Fruit fly (Drosophila melanogaster) whole organism, embryonic: ENCODE data around the gene CG33172.

Experiments used
- Atf3 ChIP-seq: fragments of 200-800 bp; sonication (Bioruptor generic); optimal IDR thresholded peaks from 3 replicates; lab custom pipeline; 2016; ENCODE audit warnings: missing biosample characterization, missing genetic modification characterization
- CG10209 ChIP-seq: fragments of 200-800 bp; sonication (Bioruptor generic); optimal IDR thresholded peaks from 3 replicates; lab custom pipeline; 2017; ENCODE audit warnings: missing biosample characterization, mild to moderate bottlenecking, missing genetic modification characterization, missing genetic modification reagents
- CG1024 ChIP-seq: fragments of 200-800 bp; sonication (Bioruptor generic); IDR thresholded peaks from 2 replicates; pipeline ENCODE4 v1.3.6; 2022; ENCODE audit warnings: missing biosample characterization, missing genetic modification characterization
- CG14860 ChIP-seq: fragments of 200-800 bp; sonication (Bioruptor generic); IDR thresholded peaks from 3 replicates; pipeline ENCODE4 v1.3.6; 2022; ENCODE audit warnings: missing biosample characterization, missing genetic modification characterization; ENCODE audit not compliant: partially characterized antibody
- CG16779 ChIP-seq: fragments of 200-800 bp; sonication (Bioruptor generic); IDR thresholded peaks from 2 replicates; pipeline ENCODE4 v1.3.6; 2022; ENCODE audit warnings: missing biosample characterization, missing genetic modification characterization
- CG17186 ChIP-seq: fragments of 200-800 bp; sonication (Bioruptor generic); optimal IDR thresholded peaks from 3 replicates; lab custom pipeline; 2017; ENCODE audit warnings: missing biosample characterization, missing genetic modification reagents, missing genetic modification characterization
- CG2116 ChIP-seq: fragments of 200-800 bp; sonication (Bioruptor generic); optimal IDR thresholded peaks from 3 replicates; lab custom pipeline; 2018; ENCODE audit warnings: missing biosample characterization, mild to moderate bottlenecking, missing genetic modification characterization
- CG30020 ChIP-seq: fragments of 200-800 bp; optimal IDR thresholded peaks from 2 replicates; lab custom pipeline; 2019; ENCODE audit warnings: missing biosample characterization, mild to moderate bottlenecking, missing genetic modification characterization, moderate library complexity
- CG3163 ChIP-seq: fragments of 200-800 bp; sonication (Bioruptor generic); optimal IDR thresholded peaks from 3 replicates; lab custom pipeline; 2016; ENCODE audit warnings: missing biosample characterization, missing genetic modification characterization
- CG7357 ChIP-seq: fragments of 200-800 bp; sonication (Bioruptor generic); IDR thresholded peaks from 3 replicates; pipeline ENCODE4 v1.3.6; 2022; ENCODE audit warnings: missing biosample characterization, missing genetic modification characterization
- CG7963 ChIP-seq: fragments of 200-800 bp; sonication (Bioruptor generic); IDR thresholded peaks from 3 replicates; pipeline ENCODE4 v1.3.6; 2022; ENCODE audit warnings: missing biosample characterization, missing genetic modification characterization; ENCODE audit not compliant: partially characterized antibody
- CG9727 ChIP-seq: fragments of 200-800 bp; sonication (Bioruptor generic); optimal IDR thresholded peaks from 3 replicates; lab custom pipeline; 2017; ENCODE audit warnings: missing biosample characterization, mild to moderate bottlenecking, missing genetic modification characterization
- CG9797 ChIP-seq: fragments of 200-800 bp; sonication (Bioruptor generic); optimal IDR thresholded peaks from 3 replicates; lab custom pipeline; 2018; ENCODE audit warnings: missing biosample characterization, mild to moderate bottlenecking, missing genetic modification characterization
- CrebB ChIP-seq: fragments of 200-800 bp; sonication (Bioruptor generic); optimal IDR thresholded peaks from 3 replicates; lab custom pipeline; 2018; ENCODE audit warnings: missing biosample characterization, mild to moderate bottlenecking, missing genetic modification characterization
- Dp ChIP-seq: fragments of 200-800 bp; sonication (Bioruptor generic); optimal IDR thresholded peaks from 2 replicates; lab custom pipeline; 2018; ENCODE audit warnings: missing biosample characterization, mild to moderate bottlenecking, missing genetic modification characterization, moderate library complexity
- Dref ChIP-seq: fragments of 200-800 bp; sonication (Bioruptor generic); IDR thresholded peaks from 2 replicates; pipeline ENCODE4 v1.3.6; 2022; ENCODE audit warnings: missing biosample characterization, missing genetic modification characterization
- E2f2 ChIP-seq: fragments of 200-800 bp; sonication (Bioruptor generic); IDR thresholded peaks from 2 replicates; pipeline ENCODE4 v1.3.6; 2022; ENCODE audit warnings: missing biosample characterization, missing genetic modification characterization
- Hr3 ChIP-seq: fragments of 200-800 bp; sonication (Bioruptor generic); optimal IDR thresholded peaks from 3 replicates; lab custom pipeline; 2016; ENCODE audit warnings: missing biosample characterization, missing genetic modification characterization
- MESR4 ChIP-seq: fragments of 200-800 bp; sonication (Bioruptor generic); optimal IDR thresholded peaks from 2 replicates; lab custom pipeline; 2018; ENCODE audit warnings: missing biosample characterization, mild to moderate bottlenecking, missing genetic modification characterization, moderate library complexity
- Mrtf ChIP-seq: fragments of 200-800 bp; sonication (Bioruptor generic); IDR thresholded peaks from 3 replicates; pipeline ENCODE4 v1.3.6; 2022; ENCODE audit warnings: missing biosample characterization, missing genetic modification characterization
- Scr ChIP-seq: fragments of 200-800 bp; sonication (Bioruptor generic); IDR thresholded peaks from 2 replicates; pipeline ENCODE4 v1.3.6; 2022; ENCODE audit warnings: missing biosample characterization, missing genetic modification characterization; ENCODE audit not compliant: partially characterized antibody
- Sry-δ ChIP-seq: fragments of 200-800 bp; sonication (Bioruptor generic); optimal IDR thresholded peaks from 2 replicates; lab custom pipeline; 2016; ENCODE audit warnings: missing biosample characterization, missing genetic modification characterization
- YL-1 ChIP-seq: fragments of 200-800 bp; sonication (Bioruptor generic); optimal IDR thresholded peaks from 3 replicates; lab custom pipeline; 2017; ENCODE audit warnings: missing biosample characterization, mild to moderate bottlenecking, missing genetic modification characterization
- bbx ChIP-seq: fragments of 200-800 bp; sonication (Bioruptor generic); IDR thresholded peaks from 2 replicates; pipeline ENCODE4 v1.3.6; 2022; ENCODE audit warnings: missing biosample characterization, missing genetic modification characterization; ENCODE audit not compliant: partially characterized antibody
- btn ChIP-seq: fragments of 200-800 bp; sonication (Bioruptor generic); optimal IDR thresholded peaks from 2 replicates; lab custom pipeline; 2016; ENCODE audit warnings: missing biosample characterization, missing genetic modification characterization
- disco-r ChIP-seq: fragments of 200-800 bp; sonication (Bioruptor generic); optimal IDR thresholded peaks from 2 replicates; lab custom pipeline; 2016; ENCODE audit warnings: missing biosample characterization, missing genetic modification characterization
- eyg ChIP-seq: fragments of 200-800 bp; sonication (Bioruptor generic); optimal IDR thresholded peaks from 3 replicates; lab custom pipeline; 2016; ENCODE audit warnings: missing biosample characterization, missing genetic modification characterization
- fd96Cb ChIP-seq: fragments of 200-800 bp; sonication (Bioruptor generic); optimal IDR thresholded peaks from 2 replicates; lab custom pipeline; 2018; ENCODE audit warnings: missing biosample characterization, mild to moderate bottlenecking, missing genetic modification characterization, moderate library complexity
- gem ChIP-seq: fragments of 200-800 bp; sonication (Bioruptor generic); optimal IDR thresholded peaks from 2 replicates; lab custom pipeline; 2019; ENCODE audit warnings: missing biosample characterization, mild to moderate bottlenecking, missing genetic modification characterization, moderate library complexity
- gfzf ChIP-seq: fragments of 200-800 bp; sonication (Bioruptor generic); optimal IDR thresholded peaks from 2 replicates; lab custom pipeline; 2016; ENCODE audit warnings: missing biosample characterization, mild to moderate bottlenecking, missing genetic modification characterization, moderate library complexity
- hb ChIP-seq: fragments of 200-800 bp; sonication (Bioruptor generic); IDR thresholded peaks from 3 replicates; pipeline ENCODE4 v1.3.6; 2022; ENCODE audit warnings: missing biosample characterization, missing genetic modification characterization; ENCODE audit not compliant: partially characterized antibody
- knrl ChIP-seq: fragments of 200-800 bp; sonication (Bioruptor generic); IDR thresholded peaks from 3 replicates; pipeline ENCODE4 v1.3.6; 2022; ENCODE audit warnings: missing biosample characterization, missing genetic modification characterization; ENCODE audit not compliant: partially characterized antibody
- nerfin-2 ChIP-seq: fragments of 200-800 bp; sonication (Bioruptor generic); IDR thresholded peaks from 2 replicates; pipeline ENCODE4 v1.3.6; 2022; ENCODE audit warnings: missing biosample characterization, missing genetic modification characterization; ENCODE audit not compliant: partially characterized antibody
- pfk ChIP-seq: fragments of 200-800 bp; sonication (Bioruptor generic); optimal IDR thresholded peaks from 2 replicates; lab custom pipeline; 2018; ENCODE audit warnings: missing biosample characterization, mild to moderate bottlenecking, missing genetic modification characterization, moderate library complexity
- pho ChIP-seq: fragments of 200-800 bp; sonication (Bioruptor generic); optimal IDR thresholded peaks from 2 replicates; lab custom pipeline; 2016; ENCODE audit warnings: missing biosample characterization, missing genetic modification characterization
- pnt ChIP-seq: fragments of 200-800 bp; sonication (Bioruptor generic); optimal IDR thresholded peaks from 3 replicates; lab custom pipeline; 2016; ENCODE audit warnings: missing biosample characterization, missing genetic modification characterization
- pum ChIP-seq: fragments of 200-800 bp; sonication (Bioruptor generic); optimal IDR thresholded peaks from 2 replicates; lab custom pipeline; 2016; ENCODE audit warnings: missing biosample characterization, missing genetic modification characterization
- pzg ChIP-seq: fragments of 200-800 bp; sonication (Bioruptor generic); optimal IDR thresholded peaks from 3 replicates; lab custom pipeline; 2018; ENCODE audit warnings: missing biosample characterization, mild to moderate bottlenecking, missing genetic modification characterization, moderate library complexity
- row ChIP-seq: fragments of 200-800 bp; sonication (Bioruptor generic); IDR thresholded peaks from 3 replicates; pipeline ENCODE4 v1.3.6; 2022; ENCODE audit warnings: missing biosample characterization, missing genetic modification characterization
- sc ChIP-seq, 3 experiments: fragments of >200 bp in 2 of 3; fragments of 200-800 bp in 1 of 3; sonication (Bioruptor generic) in 1 of 3; optimal IDR thresholded peaks; 2 replicates in 2 of 3; 3 replicates in 1 of 3; lab custom pipeline; 2017; ENCODE audit warnings: mild to moderate bottlenecking in 1 of 3, missing biosample characterization in 1 of 3, missing genetic modification characterization in 1 of 3, missing genetic modification reagents in 1 of 3
- schlank ChIP-seq: fragments of 200-800 bp; sonication (Bioruptor generic); optimal IDR thresholded peaks from 2 replicates; lab custom pipeline; 2018; ENCODE audit warnings: missing biosample characterization, mild to moderate bottlenecking, missing genetic modification characterization
- sna ChIP-seq: fragments of 200-800 bp; sonication (Bioruptor generic); IDR thresholded peaks from 2 replicates; pipeline ENCODE4 v1.3.6; 2022; ENCODE audit warnings: missing biosample characterization, missing genetic modification characterization; ENCODE audit not compliant: partially characterized antibody
- sqz ChIP-seq: fragments of 200-800 bp; sonication (Bioruptor generic); optimal IDR thresholded peaks from 3 replicates; lab custom pipeline; 2018; ENCODE audit warnings: missing biosample characterization, mild to moderate bottlenecking, missing genetic modification characterization
- tgo ChIP-seq: fragments of 200-800 bp; sonication (Bioruptor generic); IDR thresholded peaks from 3 replicates; pipeline ENCODE4 v1.3.6; 2022; ENCODE audit warnings: missing biosample characterization, missing genetic modification characterization
- tll ChIP-seq, 2 experiments: fragments of 200-800 bp in 1 of 2; fragments of >200 bp in 1 of 2; sonication (Bioruptor generic) in 1 of 2; optimal IDR thresholded peaks; 2 replicates each; lab custom pipeline; 2017 to 2019; ENCODE audit warnings: missing biosample characterization in 2 of 2, missing genetic modification characterization in 2 of 2, mild to moderate bottlenecking in 1 of 2, moderate library complexity in 1 of 2
- unc-4 ChIP-seq: fragments of 200-800 bp; sonication (Bioruptor generic); IDR thresholded peaks from 2 replicates; pipeline ENCODE4 v1.3.6; 2022; ENCODE audit warnings: missing biosample characterization, missing genetic modification characterization; ENCODE audit not compliant: partially characterized antibody
- zen2 ChIP-seq: fragments of 200-800 bp; sonication (Bioruptor generic); IDR thresholded peaks from 3 replicates; pipeline ENCODE4 v1.3.6; 2022; ENCODE audit warnings: missing biosample characterization, missing genetic modification characterization; ENCODE audit not compliant: partially characterized antibody

The CG33172 gene

dm6 chrX:15769457-15769856, at the start of gene CG33172:
Gene CG33172, plus strand, starts transcription at chrX:15769664.
- no peak for TF ChIP-seq CG1024 (GFP tag; lab: Robert Waterston, UW)
- TF ChIP-seq CG16779 (GFP tag; lab: Robert Waterston, UW) = no peak
- peak; percentile 93 for TF ChIP-seq pfk (GFP tag; lab: Kevin White, UChicago)
- TF ChIP-seq CG30020 (tag; lab: Kevin White, UChicago) = peak; percentile 59
- no peak for TF ChIP-seq CG7357 (GFP tag; lab: Robert Waterston, UW)
- TF ChIP-seq E2f2 (GFP tag; lab: Robert Waterston, UW) = peak; percentile 86
- TF ChIP-seq btn (GFP tag; lab: Kevin White, UChicago) = no peak
- TF ChIP-seq eyg = no peak
- TF ChIP-seq fd96Cb (tag; lab: Kevin White, UChicago) = no peak
- TF ChIP-seq row (GFP tag; lab: Robert Waterston, UW) = no peak
- peak; percentile 33 for TF ChIP-seq pzg
- no peak for TF ChIP-seq CG17186 (GFP tag; lab: Kevin White, UChicago)
- TF ChIP-seq Dp (GFP tag; lab: Kevin White, UChicago) = peak; percentile 77
- TF ChIP-seq gfzf (GFP tag; lab: Kevin White, UChicago) = peak; percentile 52
- peak; percentile 56 for TF ChIP-seq CG9797 (GFP tag; lab: Kevin White, UChicago)
- TF ChIP-seq sqz = no peak
- no peak for TF ChIP-seq tll (GFP tag; optimal IDR thresholded peaks at IDR 0.05; lab: Kevin White, UChicago)

- peak; percentile 87 for TF ChIP-seq E2f2 (GFP tag; lab: Robert Waterston, UW)
- TF ChIP-seq Sry-δ (GFP tag; lab: Kevin White, UChicago) = peak; percentile 32
- TF ChIP-seq nerfin-2 (GFP tag; lab: Robert Waterston, UW) = peak; percentile 73
- TF ChIP-seq pnt (GFP tag; lab: Kevin White, UChicago) = no peak
- TF ChIP-seq sna = peak; percentile 62
- no peak for TF ChIP-seq CG3163
- no peak for TF ChIP-seq CrebB (tag; lab: Kevin White, UChicago)
- peak; percentile 82 for TF ChIP-seq Dref (GFP tag; lab: Robert Waterston, UW)
- peak; percentile 38; the same call in 2 of the 3 replicates for TF ChIP-seq CG14860 (GFP tag; lab: Robert Waterston, UW)
- peak; percentile 85 for TF ChIP-seq Dp (GFP tag; lab: Kevin White, UChicago)
- peak; percentile 84 for TF ChIP-seq bbx (GFP tag; lab: Robert Waterston, UW)
- TF ChIP-seq Scr (GFP tag; lab: Robert Waterston, UW) = peak; percentile 66
- peak; percentile 50 for TF ChIP-seq MESR4 (GFP tag; lab: Kevin White, UChicago)
- TF ChIP-seq unc-4 (GFP tag; lab: Robert Waterston, UW) = peak; percentile 71
- peak; percentile 44 for TF ChIP-seq pzg
- peak; percentile 23 for TF ChIP-seq YL-1 (GFP tag; lab: Kevin White, UChicago)
- TF ChIP-seq CG2116 (GFP tag; lab: Kevin White, UChicago) = peak; percentile 72
- TF ChIP-seq CG7963 (GFP tag; lab: Robert Waterston, UW) = peak; percentile 61; the same call in 1 of the 3 replicates
- no peak for TF ChIP-seq Hr3
- no peak for TF ChIP-seq gem (tag; lab: Kevin White, UChicago)
- no peak for TF ChIP-seq CG9727
- no peak for TF ChIP-seq CG10209
- no peak for TF ChIP-seq schlank (tag; lab: Kevin White, UChicago)
- TF ChIP-seq Mrtf (GFP tag; lab: Robert Waterston, UW) = no peak
- peak; percentile 86 for TF ChIP-seq zen2 (GFP tag; lab: Robert Waterston, UW)
- no peak for TF ChIP-seq pum
- no peak for TF ChIP-seq tgo (GFP tag; lab: Robert Waterston, UW)
- TF ChIP-seq Atf3 (GFP tag; lab: Kevin White, UChicago) = no peak
- TF ChIP-seq pho (GFP tag; lab: Kevin White, UChicago) = no peak
- no peak for TF ChIP-seq disco-r
- no peak for TF ChIP-seq sc (optimal IDR thresholded peaks at IDR 0.05; lab: Kevin White, UChicago)
- no peak for TF ChIP-seq sc (GFP tag; optimal IDR thresholded peaks at IDR 0.05; lab: Kevin White, UChicago)
- peak; percentile 59; the same call in 1 of the 3 replicates for TF ChIP-seq hb
- TF ChIP-seq knrl (GFP tag; lab: Robert Waterston, UW) = peak; percentile 44; the same call in 2 of the 3 replicates
These were observed 37.5 kb upstream of the CG33172 start, which contains the start of gene CG8191 for dm6 chrX:15731968-15732367. Gene CG8191, plus strand, starts transcription at chrX:15732178.
